Fruit fly (Drosophila melanogaster) Kc167 (cell line): ENCODE measurements around the gene ND-15.

Experiments used
- Myc ChIP-seq: fragments of >200 bp; optimal IDR thresholded peaks from 2 replicates; lab custom pipeline; 2017; ENCODE audit warnings: missing external identifiers
- Sin3A ChIP-seq: fragments of >200 bp; optimal IDR thresholded peaks from 2 replicates; lab custom pipeline; 2018; ENCODE audit warnings: missing external identifiers
- h ChIP-seq: fragments of >200 bp; optimal IDR thresholded peaks from 3 replicates; lab custom pipeline; 2018; ENCODE audit warnings: missing external identifiers
- insv ChIP-seq: fragments of >200 bp; optimal IDR thresholded peaks from 3 replicates; lab custom pipeline; 2018; ENCODE audit warnings: missing external identifiers
- psq ChIP-seq: fragments of >200 bp; optimal IDR thresholded peaks from 2 replicates; lab custom pipeline; 2017; ENCODE audit warnings: missing external identifiers
- ttk ChIP-seq: sonication (Bioruptor generic); optimal IDR thresholded peaks from 2 replicates; lab custom pipeline; 2017; ENCODE audit warnings: missing external identifiers

DNA sequence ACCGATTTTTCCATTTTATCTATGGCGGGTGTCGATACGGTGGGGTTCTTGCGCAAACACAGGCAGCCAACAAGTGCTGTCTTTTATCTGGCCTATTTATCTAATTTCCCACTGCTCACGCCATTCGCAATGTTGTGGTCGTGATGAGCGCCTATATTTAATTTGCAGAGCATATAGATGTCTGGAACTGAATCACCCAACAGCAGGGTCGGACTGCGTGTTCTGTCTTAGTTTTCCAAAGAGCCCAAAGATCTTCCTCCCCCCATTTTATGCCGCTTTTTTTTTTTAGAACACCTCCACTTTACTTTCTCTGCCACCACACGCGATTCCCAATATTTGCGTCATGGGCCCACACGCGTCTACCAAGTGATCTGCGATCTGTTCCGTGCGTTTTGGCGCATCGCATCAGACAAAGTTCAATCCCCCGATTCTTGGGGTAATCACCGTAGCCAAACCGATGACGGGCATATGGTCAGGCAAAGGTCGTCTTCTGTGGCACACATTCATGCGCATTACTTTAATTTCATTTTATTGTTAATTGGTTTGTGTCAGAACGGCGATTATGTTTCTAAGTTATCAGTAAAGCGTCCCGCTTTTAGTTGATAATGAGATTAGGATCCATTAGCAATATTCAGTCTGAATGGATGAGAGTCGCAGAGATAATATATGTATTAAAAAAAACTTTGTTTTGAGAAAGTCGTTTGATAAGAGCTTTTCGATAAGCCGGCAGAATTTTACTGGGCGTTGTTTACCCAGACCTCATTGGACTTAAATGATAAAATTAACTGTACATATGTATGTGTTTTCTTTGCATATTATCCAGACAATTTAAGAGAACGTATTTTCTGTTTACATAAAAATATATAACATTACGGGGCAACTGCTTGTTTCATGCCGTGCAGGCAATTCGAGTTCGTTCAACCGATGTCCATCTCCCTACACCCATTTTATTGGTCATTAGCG, 22.5 kb downstream of the ND-15 start:
- TF ChIP-seq psq, result no peak
- TF ChIP-seq Myc (lab: Kevin White, UChicago), result no peak
- TF ChIP-seq Sin3A (lab: Kevin White, UChicago), result no peak
- TF ChIP-seq h, result no peak
- TF ChIP-seq insv (lab: Kevin White, UChicago), result no peak
- no peak for TF ChIP-seq ttk (lab: Kevin White, UChicago)
